Worm (Caenorhabditis elegans) whole organism, L2 larva: ENCODE results near the gene chil-10.

Source experiments
- nhr-23 ChIP-seq: fragments of 150-350 bp; optimal IDR thresholded peaks from 2 replicates; lab custom pipeline; 2014; ENCODE audit warnings: missing biosample characterization, missing genetic modification reagents, missing genetic modification characterization
- nhr-77 ChIP-seq: fragments of 150-350 bp; optimal IDR thresholded peaks from 2 replicates; lab custom pipeline; 2014; ENCODE audit warnings: missing biosample characterization, missing genetic modification characterization

ce11 chrX:974499-975235 is 17.0 kb downstream of the chil-10 start, which contains the start of gene vps-45:
- TF ChIP-seq nhr-77 (no peak), nhr-23 (tag; lab: Kevin White, UChicago) (no peak)
